Worm (Caenorhabditis elegans) whole organism, mixed stage, embryonic: ENCODE results near the gene nprt-1.

Experiments used
- blmp-1 ChIP-seq: fragments of 150-350 bp; optimal IDR thresholded peaks from 2 replicates; lab custom pipeline; 2014; ENCODE audit warnings: missing biosample characterization, missing genetic modification characterization
- ceh-39 ChIP-seq: fragments of 150-350 bp; optimal IDR thresholded peaks from 2 replicates; lab custom pipeline; 2014; ENCODE audit warnings: missing biosample characterization, missing genetic modification characterization
- ceh-43 ChIP-seq: fragments of 200-800 bp; sonication (Bioruptor generic); optimal IDR thresholded peaks from 2 replicates; lab custom pipeline; 2018; ENCODE audit warnings: mild to moderate bottlenecking, missing genetic modification characterization, moderate library complexity, missing compliant biosample characterization
- ceh-83 ChIP-seq: fragments of 200-800 bp; sonication (Bioruptor generic); optimal IDR thresholded peaks from 2 replicates; lab custom pipeline; 2018; ENCODE audit warnings: mild to moderate bottlenecking, missing genetic modification characterization, missing compliant biosample characterization
- ces-1 ChIP-seq: fragments of 150-350 bp; optimal IDR thresholded peaks from 2 replicates; lab custom pipeline; 2014; ENCODE audit warnings: missing biosample characterization, missing genetic modification reagents, missing genetic modification characterization
- cnd-1 ChIP-seq: fragments of 200-800 bp; sonication (Bioruptor generic); optimal IDR thresholded peaks from 2 replicates; lab custom pipeline; 2018; ENCODE audit warnings: mild to moderate bottlenecking, missing genetic modification characterization, missing compliant biosample characterization
- drap-1 ChIP-seq: fragments of 200-800 bp; sonication (Bioruptor generic); optimal IDR thresholded peaks from 3 replicates; lab custom pipeline; 2018; ENCODE audit warnings: mild to moderate bottlenecking, missing genetic modification characterization, missing compliant biosample characterization
- elt-1 ChIP-seq: sonication (generic microtip); optimal IDR thresholded peaks from 2 replicates; lab custom pipeline; 2017; ENCODE audit warnings: missing genetic modification characterization, mild to moderate bottlenecking, missing compliant biosample characterization, antibody characterized with exemption, moderate library complexity, borderline replicate concordance; ENCODE audit not compliant: insufficient read depth
- elt-3 ChIP-seq: fragments of 150-350 bp; optimal IDR thresholded peaks from 2 replicates; lab custom pipeline; 2014; ENCODE audit warnings: missing biosample characterization, missing genetic modification characterization
- flh-1 ChIP-seq: fragments of 200-800 bp; sonication (Bioruptor generic); optimal IDR thresholded peaks from 2 replicates; lab custom pipeline; 2018; ENCODE audit warnings: mild to moderate bottlenecking, missing genetic modification characterization, moderate library complexity, missing compliant biosample characterization
- ham-2 ChIP-seq: fragments of 200-800 bp; sonication (Bioruptor generic); optimal IDR thresholded peaks from 2 replicates; lab custom pipeline; 2018; ENCODE audit warnings: mild to moderate bottlenecking, missing genetic modification characterization, missing compliant biosample characterization
- hlh-1 ChIP-seq: fragments of 150-350 bp; optimal IDR thresholded peaks from 2 replicates; lab custom pipeline; 2014; ENCODE audit warnings: missing biosample characterization, missing genetic modification reagents, missing genetic modification characterization
- lin-13 ChIP-seq: fragments of 150-350 bp; optimal IDR thresholded peaks from 2 replicates; lab custom pipeline; 2014; ENCODE audit warnings: missing biosample characterization, missing genetic modification characterization
- lsy-2 ChIP-seq: fragments of 150-350 bp; optimal IDR thresholded peaks from 2 replicates; lab custom pipeline; 2014; ENCODE audit warnings: missing biosample characterization, missing genetic modification characterization
- mab-5 ChIP-seq: fragments of 150-350 bp; optimal IDR thresholded peaks from 2 replicates; lab custom pipeline; 2014; ENCODE audit warnings: missing biosample characterization, missing genetic modification characterization
- mep-1 ChIP-seq: fragments of 150-350 bp; optimal IDR thresholded peaks from 2 replicates; lab custom pipeline; 2017; ENCODE audit warnings: missing biosample characterization, missing genetic modification reagents, missing genetic modification characterization, inconsistent platforms
- mls-2 ChIP-seq: sonication (generic microtip); optimal IDR thresholded peaks from 2 replicates; lab custom pipeline; 2016; ENCODE audit warnings: mild to moderate bottlenecking, missing genetic modification characterization, moderate library complexity, missing compliant biosample characterization
- nhr-12 ChIP-seq: fragments of 150-350 bp; optimal IDR thresholded peaks from 2 replicates; lab custom pipeline; 2014; ENCODE audit warnings: missing biosample characterization, missing genetic modification characterization
- nhr-2 ChIP-seq: fragments of 150-350 bp; optimal IDR thresholded peaks from 2 replicates; lab custom pipeline; 2014; ENCODE audit warnings: missing biosample characterization, missing genetic modification characterization
- nhr-28 ChIP-seq: fragments of 150-350 bp; optimal IDR thresholded peaks from 2 replicates; lab custom pipeline; 2014; ENCODE audit warnings: missing biosample characterization, missing genetic modification characterization
- nhr-76 ChIP-seq: sonication (generic microtip); optimal IDR thresholded peaks from 2 replicates; lab custom pipeline; 2017; ENCODE audit warnings: missing biosample characterization, missing genetic modification characterization
- pha-4 ChIP-seq: fragments of 150-350 bp; optimal IDR thresholded peaks from 2 replicates; lab custom pipeline; 2018; ENCODE audit warnings: missing biosample characterization, missing genetic modification reagents, missing genetic modification characterization
- sem-2 ChIP-seq: fragments of 200-800 bp; sonication (Bioruptor generic); optimal IDR thresholded peaks from 2 replicates; lab custom pipeline; 2018; ENCODE audit warnings: mild to moderate bottlenecking, missing genetic modification characterization, missing compliant biosample characterization
- snpc-4 ChIP-seq: fragments of 150-350 bp; optimal IDR thresholded peaks from 2 replicates; lab custom pipeline; 2014; ENCODE audit warnings: missing biosample characterization, missing genetic modification characterization
- sptf-1 ChIP-seq: sonication (generic microtip); optimal IDR thresholded peaks from 2 replicates; lab custom pipeline; 2017; ENCODE audit warnings: mild to moderate bottlenecking, missing genetic modification characterization, moderate library complexity, missing compliant biosample characterization
- tbx-8 ChIP-seq: fragments of 200-800 bp; sonication (Bioruptor generic); optimal IDR thresholded peaks from 2 replicates; lab custom pipeline; 2018; ENCODE audit warnings: mild to moderate bottlenecking, missing genetic modification characterization, moderate library complexity, missing compliant biosample characterization
- unc-120 ChIP-seq: sonication (generic microtip); optimal IDR thresholded peaks from 2 replicates; lab custom pipeline; 2017; ENCODE audit warnings: missing genetic modification characterization, missing compliant biosample characterization; ENCODE audit not compliant: poor library complexity, severe bottlenecking
- unc-39 ChIP-seq: fragments of 150-350 bp; optimal IDR thresholded peaks from 2 replicates; lab custom pipeline; 2014; ENCODE audit warnings: missing biosample characterization, missing genetic modification characterization
- unc-62 ChIP-seq: fragments of 150-350 bp; optimal IDR thresholded peaks from 2 replicates; lab custom pipeline; 2014; ENCODE audit warnings: missing biosample characterization, missing genetic modification reagents, missing genetic modification characterization
- zip-8 ChIP-seq: fragments of 150-350 bp; optimal IDR thresholded peaks from 2 replicates; lab custom pipeline; 2014; ENCODE audit warnings: missing biosample characterization, missing genetic modification characterization
- ztf-11 ChIP-seq: fragments of 150-350 bp; optimal IDR thresholded peaks from 2 replicates; lab custom pipeline; 2014; ENCODE audit warnings: missing biosample characterization, missing genetic modification characterization

The nprt-1 gene

ce11 chrIV:2854161-2854560 is 36.1 kb downstream of the nprt-1 start:
- TF ChIP-seq nhr-12 (tag; lab: Kevin White, UChicago) = no peak
- no peak for TF ChIP-seq sptf-1 (tag; lab: Kevin White, UChicago)
- no peak for TF ChIP-seq mls-2
- no peak for TF ChIP-seq hlh-1 (tag; lab: Kevin White, UChicago)
- TF ChIP-seq pha-4 (tag; lab: Kevin White, UChicago) = no peak

ce11 chrIV:2853164-2853563 is 37.1 kb downstream of the nprt-1 start, which contains the start of gene Y54G2A.49:
TSS of gene Y54G2A.49 (minus strand) at chrIV:2853264.
- TF ChIP-seq sptf-1 (tag; lab: Kevin White, UChicago) (no peak), lin-13 (tag; lab: Kevin White, UChicago) (no peak), ceh-43 (GFP tag; lab: Kevin White, UChicago) (no peak), ceh-83 (no peak), nhr-76 (tag; lab: Kevin White, UChicago) (no peak), flh-1 (GFP tag; lab: Kevin White, UChicago) (no peak), snpc-4 (tag; lab: Kevin White, UChicago) (no peak), ceh-39 (no peak), sem-2 (GFP tag; lab: Kevin White, UChicago) (no peak), nhr-28 (tag; lab: Kevin White, UChicago) (no peak), nhr-12 (tag; lab: Kevin White, UChicago) (no peak), unc-39 (tag; lab: Kevin White, UChicago) (no peak), cnd-1 (tag; lab: Kevin White, UChicago) (no peak), unc-120 (no peak), tbx-8 (GFP tag; lab: Kevin White, UChicago) (no peak)
- TF ChIP-seq, all 35 proteins: peak for 0

ce11 chrIV:2851625-2852024 is 38.6 kb downstream of the nprt-1 start:
- TF ChIP-seq unc-62 (GFP tag; lab: Kevin White, UChicago) (no peak), tbx-8 (GFP tag; lab: Kevin White, UChicago) (no peak), elt-3 (tag; lab: Kevin White, UChicago) (no peak), unc-120 (no peak), mab-5 (tag; lab: Kevin White, UChicago) (no peak), nhr-2 (no peak), unc-39 (tag; lab: Kevin White, UChicago) (no peak), ceh-83 (no peak), ceh-43 (GFP tag; lab: Kevin White, UChicago) (no peak), drap-1 (GFP tag; lab: Kevin White, UChicago) (no peak), ztf-11 (tag; lab: Kevin White, UChicago) (no peak), nhr-76 (tag; lab: Kevin White, UChicago) (no peak), nhr-12 (tag; lab: Kevin White, UChicago) (no peak), cnd-1 (tag; lab: Kevin White, UChicago) (no peak), mls-2 (no peak), lsy-2 (tag; lab: Kevin White, UChicago) (no peak), lin-13 (tag; lab: Kevin White, UChicago) (no peak)
- TF ChIP-seq, all 35 proteins: peak for 0

ce11 chrIV:2850586-2850985 is 39.7 kb downstream of the nprt-1 start, which contains the start of gene clec-85:
TSS of gene clec-85 (plus strand) at chrIV:2850886.
- TF ChIP-seq snpc-4 (tag; lab: Kevin White, UChicago) = no peak
- TF ChIP-seq elt-3 (tag; lab: Kevin White, UChicago) = no peak
- TF ChIP-seq nhr-76 (tag; lab: Kevin White, UChicago) = no peak
- no peak for TF ChIP-seq drap-1 (GFP tag; lab: Kevin White, UChicago)
- no peak for TF ChIP-seq pha-4 (tag; lab: Kevin White, UChicago)
- TF ChIP-seq lsy-2 (tag; lab: Kevin White, UChicago) = no peak
- no peak for TF ChIP-seq mls-2
- no peak for TF ChIP-seq ztf-11 (tag; lab: Kevin White, UChicago)
- TF ChIP-seq ces-1 (GFP tag; lab: Kevin White, UChicago) = no peak
- no peak for TF ChIP-seq zip-8 (tag; lab: Kevin White, UChicago)
- no peak for TF ChIP-seq mab-5 (tag; lab: Kevin White, UChicago)
- no peak for TF ChIP-seq blmp-1
- no peak for TF ChIP-seq mep-1 (tag; lab: Kevin White, UChicago)
- TF ChIP-seq unc-62 (GFP tag; lab: Kevin White, UChicago) = no peak
- no peak for TF ChIP-seq flh-1 (GFP tag; lab: Kevin White, UChicago)
- TF ChIP-seq ham-2 (GFP tag; lab: Kevin White, UChicago) = no peak
- TF ChIP-seq elt-1 = no peak
- TF ChIP-seq ceh-43 (GFP tag; lab: Kevin White, UChicago) = no peak
